Fruit fly (Drosophila melanogaster): ENCODE measurements around the gene CG32486.
A peak's percentile ranks its signal among the peaks of the same experiment; 100 is the strongest.

CG32486 gene

dm6 chr3L:3052110-3052871 lies 18.3 kb downstream of the CG32486 start, which contains the start of gene CG1271 (continued):
- TF ChIP-seq bigmax (GFP tag; optimal IDR thresholded peaks at IDR 0.05) (no peak), HmgD (GFP tag; optimal IDR thresholded peaks at IDR 0.05) (peak; percentile 17), CG11398 (GFP tag; optimal IDR thresholded peaks at IDR 0.05) (no peak), CG10209 (GFP tag; optimal IDR thresholded peaks at IDR 0.05) (peak; percentile 54), CG16779 (GFP tag; IDR thresholded peaks at IDR 0.05) (no peak), Adf1 (GFP tag; IDR thresholded peaks at IDR 0.05) (peak; percentile 27), CG1832 (GFP tag; optimal IDR thresholded peaks at IDR 0.05) (no peak), tup (GFP tag; optimal IDR thresholded peaks at IDR 0.05) (no peak), Xbp1 (GFP tag; optimal IDR thresholded peaks at IDR 0.05) (peak; percentile 62), dimm (GFP tag; IDR thresholded peaks at IDR 0.05) (no peak), dmrt99B (tag; optimal IDR thresholded peaks at IDR 0.05) (peak; percentile 58), esg (GFP tag; conservative IDR thresholded peaks at IDR 0.05) (peak; percentile 45), CG13287 (GFP tag; IDR thresholded peaks at IDR 0.05; ENCODE audit: partially characterized antibody) (peak; percentile 51; the same call in 1 of the 2 replicates), hth (optimal IDR thresholded peaks at IDR 0.05) (no peak), Elba2 (GFP tag; optimal IDR thresholded peaks at IDR 0.05) (no peak), CG9817 (tag; optimal IDR thresholded peaks at IDR 0.05) (peak; percentile 45), CG4820 (GFP tag; optimal IDR thresholded peaks at IDR 0.05) (peak; percentile 67), mam (GFP tag; optimal IDR thresholded peaks at IDR 0.05) (peak; percentile 73), CG7271 (tag; optimal IDR thresholded peaks at IDR 0.05) (no peak), Eip74EF (GFP tag; optimal IDR thresholded peaks at IDR 0.05) (peak in 1 of 2 experiments; percentile 23), CG43689 (GFP tag; IDR thresholded peaks at IDR 0.05) (no peak), Sox100B (GFP tag; optimal IDR thresholded peaks at IDR 0.05) (no peak), sd (tag; optimal IDR thresholded peaks at IDR 0.05) (peak; percentile 19), Kr (GFP tag; optimal IDR thresholded peaks at IDR 0.05) (no peak), Dll (GFP tag; IDR thresholded peaks at IDR 0.05; ENCODE audit: partially characterized antibody) (peak; percentile 40; the same call in 2 of the 4 replicates), ERR (GFP tag; optimal IDR thresholded peaks at IDR 0.05) (peak; percentile 51), unc-4 (GFP tag; IDR thresholded peaks at IDR 0.05; ENCODE audit: partially characterized antibody) (peak; percentile 51), nerfin-2 (GFP tag; IDR thresholded peaks at IDR 0.05; ENCODE audit: partially characterized antibody) (no peak), TFAM (GFP tag; optimal IDR thresholded peaks at IDR 0.05) (no peak), lola (GFP tag; optimal IDR thresholded peaks at IDR 0.05) (peak in 1 of 3 experiments; percentile 37), CG13894 (tag; optimal IDR thresholded peaks at IDR 0.05) (peak; percentile 70), Oaz (GFP tag; IDR thresholded peaks at IDR 0.05) (no peak), Gsc (GFP tag; IDR thresholded peaks at IDR 0.05) (no peak), ATbp (GFP tag; optimal IDR thresholded peaks at IDR 0.05) (no peak), knrl (GFP tag; IDR thresholded peaks at IDR 0.05; ENCODE audit: partially characterized antibody) (peak; percentile 26; the same call in 1 of the 3 replicates), CG6683 (GFP tag; optimal IDR thresholded peaks at IDR 0.05) (peak; percentile 26), CG18011 (GFP tag; optimal IDR thresholded peaks at IDR 0.05) (peak; percentile 9), az2 (GFP tag; optimal IDR thresholded peaks at IDR 0.05) (peak; percentile 41), Hey (tag; optimal IDR thresholded peaks at IDR 0.05) (no peak), dm (GFP tag; optimal IDR thresholded peaks at IDR 0.05) (peak; percentile 18), GATAe (GFP tag; conservative IDR thresholded peaks at IDR 0.05) (peak; percentile 80), H15 (GFP tag; IDR thresholded peaks at IDR 0.05) (no peak), Drgx (GFP tag; IDR thresholded peaks at IDR 0.05) (no peak), CG4404 (GFP tag; IDR thresholded peaks at IDR 0.05) (peak; percentile 29; the same call in 1 of the 2 replicates), Dref (GFP tag; IDR thresholded peaks at IDR 0.05) (0 out of 2 replicates have a peak, but pooled peaks have one; percentile 16), gcm2 (GFP tag; optimal IDR thresholded peaks at IDR 0.05) (peak; percentile 23), CG8765 (GFP tag; IDR thresholded peaks at IDR 0.05) (no peak), CG1233 (GFP tag; optimal IDR thresholded peaks at IDR 0.05) (peak; percentile 51), br (optimal IDR thresholded peaks at IDR 0.05) (no peak)

Data from whole organism, embryonic.